Worm (Caenorhabditis elegans) whole organism, L4/young adult: Measurements from ENCODE around the gene EEED8.4.

Source experiments
- dao-5 ChIP-seq: sonication (generic microtip); optimal IDR thresholded peaks from 2 replicates; lab custom pipeline; 2016; ENCODE audit warnings: missing genotype, missing genetic modification characterization, moderate library complexity, missing compliant biosample characterization
- him-1 ChIP-seq: sonication (generic microtip); optimal IDR thresholded peaks from 2 replicates; lab custom pipeline; 2016; ENCODE audit warnings: missing genotype, missing genetic modification reagents, missing genetic modification characterization, missing compliant biosample characterization

ce11 chrII:5407548-5407947 is 1.6 kb upstream of the EEED8.4 start, which contains the start of gene clec-141:
- no peak for TF ChIP-seq him-1 (tag; lab: Kevin White, UChicago)
- TF ChIP-seq dao-5 (tag; lab: Kevin White, UChicago): no peak
